Fruit fly (Drosophila melanogaster) whole organism, embryonic: ENCODE data around the gene stac.
A peak's percentile ranks its signal among the peaks of the same experiment; 100 is the strongest.

Experiments used
- CG12155 ChIP-seq: fragments of 200-800 bp; sonication (Bioruptor generic); optimal IDR thresholded peaks from 3 replicates; lab custom pipeline; 2016; ENCODE audit warnings: missing biosample characterization, missing genetic modification characterization
- CG12219 ChIP-seq: fragments of 200-800 bp; sonication (Bioruptor generic); optimal IDR thresholded peaks from 3 replicates; lab custom pipeline; 2018; ENCODE audit warnings: missing biosample characterization, mild to moderate bottlenecking, missing genetic modification characterization
- CG12769 ChIP-seq: fragments of 200-800 bp; sonication (Bioruptor generic); optimal IDR thresholded peaks from 2 replicates; lab custom pipeline; 2019; ENCODE audit warnings: missing biosample characterization, mild to moderate bottlenecking, missing genetic modification characterization, moderate library complexity
- CG13624 ChIP-seq: fragments of 200-800 bp; sonication (Bioruptor generic); optimal IDR thresholded peaks from 2 replicates; lab custom pipeline; 2016; ENCODE audit warnings: missing biosample characterization, missing genetic modification characterization
- CG14050 ChIP-seq: fragments of 200-800 bp; sonication (Bioruptor generic); IDR thresholded peaks from 3 replicates; pipeline ENCODE4 v1.3.6; 2022; ENCODE audit warnings: missing biosample characterization, missing genetic modification characterization
- CG14667 ChIP-seq: fragments of 200-800 bp; sonication (Bioruptor generic); IDR thresholded peaks from 2 replicates; pipeline ENCODE4 v1.3.6; 2022; ENCODE audit warnings: missing biosample characterization, missing genetic modification characterization
- CG15514 ChIP-seq: fragments of 200-800 bp; sonication (Bioruptor generic); optimal IDR thresholded peaks from 3 replicates; lab custom pipeline; 2017; ENCODE audit warnings: missing biosample characterization, missing genetic modification characterization, mild to moderate bottlenecking, moderate library complexity, missing genetic modification reagents
- CG1603 ChIP-seq: fragments of 200-800 bp; sonication (Bioruptor generic); optimal IDR thresholded peaks from 2 replicates; lab custom pipeline; 2019; ENCODE audit warnings: missing biosample characterization, mild to moderate bottlenecking, missing genetic modification characterization, moderate library complexity
- CG1647 ChIP-seq: fragments of 200-800 bp; sonication (Bioruptor generic); optimal IDR thresholded peaks from 3 replicates; lab custom pipeline; 2016; ENCODE audit warnings: missing biosample characterization, missing genetic modification characterization
- CG2116 ChIP-seq: fragments of 200-800 bp; sonication (Bioruptor generic); optimal IDR thresholded peaks from 3 replicates; lab custom pipeline; 2018; ENCODE audit warnings: missing biosample characterization, mild to moderate bottlenecking, missing genetic modification characterization
- CG30020 ChIP-seq: fragments of 200-800 bp; optimal IDR thresholded peaks from 2 replicates; lab custom pipeline; 2019; ENCODE audit warnings: missing biosample characterization, mild to moderate bottlenecking, missing genetic modification characterization, moderate library complexity
- CG32772 ChIP-seq: fragments of 200-800 bp; sonication (Bioruptor generic); IDR thresholded peaks from 2 replicates; pipeline ENCODE4 v1.3.6; 2022; ENCODE audit warnings: missing biosample characterization, missing genetic modification characterization
- CG3281 ChIP-seq: fragments of 200-800 bp; sonication (Bioruptor generic); optimal IDR thresholded peaks from 3 replicates; lab custom pipeline; 2017; ENCODE audit warnings: missing biosample characterization, mild to moderate bottlenecking, missing genetic modification characterization
- CG3995 ChIP-seq: fragments of 200-800 bp; sonication (Bioruptor generic); optimal IDR thresholded peaks from 3 replicates; lab custom pipeline; 2016; ENCODE audit warnings: missing biosample characterization, missing genetic modification characterization
- CG6654 ChIP-seq: fragments of 200-800 bp; sonication (Bioruptor generic); optimal IDR thresholded peaks from 2 replicates; lab custom pipeline; 2017; ENCODE audit warnings: missing biosample characterization, mild to moderate bottlenecking, missing genetic modification characterization
- CG7745 ChIP-seq: fragments of 200-800 bp; sonication (Bioruptor generic); optimal IDR thresholded peaks from 2 replicates; lab custom pipeline; 2018; ENCODE audit warnings: missing biosample characterization, mild to moderate bottlenecking, missing genetic modification characterization, moderate library complexity
- CG8290 ChIP-seq, 3 experiments: fragments of 200-800 bp; sonication (Bioruptor generic); optimal IDR thresholded peaks; 2 replicates each; lab custom pipeline; 2016 to 2019; ENCODE audit warnings: missing biosample characterization in 3 of 3, missing genetic modification characterization in 3 of 3, mild to moderate bottlenecking in 2 of 3, moderate library complexity in 1 of 3
- CG9215 ChIP-seq: fragments of 200-800 bp; sonication (Bioruptor generic); IDR thresholded peaks from 2 replicates; pipeline ENCODE4 v1.3.6; 2022; ENCODE audit warnings: missing biosample characterization, missing genetic modification characterization
- CTCF ChIP-seq: fragments of 200-800 bp; sonication (Bioruptor generic); optimal IDR thresholded peaks from 2 replicates; lab custom pipeline; 2017; ENCODE audit warnings: missing biosample characterization, mild to moderate bottlenecking, missing genetic modification characterization, moderate library complexity
- Dp ChIP-seq: fragments of 200-800 bp; sonication (Bioruptor generic); optimal IDR thresholded peaks from 2 replicates; lab custom pipeline; 2018; ENCODE audit warnings: missing biosample characterization, mild to moderate bottlenecking, missing genetic modification characterization, moderate library complexity
- H2.0 ChIP-seq: fragments of 200-800 bp; sonication (Bioruptor generic); IDR thresholded peaks from 2 replicates; pipeline ENCODE4 v1.3.6; 2022; ENCODE audit warnings: missing biosample characterization, missing genetic modification characterization
- HHEX ChIP-seq: fragments of 200-800 bp; sonication (Bioruptor generic); optimal IDR thresholded peaks from 3 replicates; lab custom pipeline; 2017; ENCODE audit warnings: missing biosample characterization, mild to moderate bottlenecking, missing genetic modification characterization, missing genetic modification reagents
- HLH54F ChIP-seq: fragments of 200-800 bp; sonication (Bioruptor generic); optimal IDR thresholded peaks from 3 replicates; lab custom pipeline; 2016; ENCODE audit warnings: missing biosample characterization, missing genetic modification characterization
- HLHmδ ChIP-seq: fragments of 200-800 bp; sonication (Bioruptor generic); optimal IDR thresholded peaks from 2 replicates; lab custom pipeline; 2018; ENCODE audit warnings: missing biosample characterization, mild to moderate bottlenecking, missing genetic modification characterization, moderate library complexity
- Mrtf ChIP-seq: fragments of 200-800 bp; sonication (Bioruptor generic); IDR thresholded peaks from 3 replicates; pipeline ENCODE4 v1.3.6; 2022; ENCODE audit warnings: missing biosample characterization, missing genetic modification characterization
- Myb ChIP-seq: fragments of 200-800 bp; sonication (Bioruptor generic); optimal IDR thresholded peaks from 2 replicates; lab custom pipeline; 2016; ENCODE audit warnings: missing biosample characterization, missing genetic modification characterization
- Optix ChIP-seq: fragments of 200-800 bp; sonication (Bioruptor generic); IDR thresholded peaks from 3 replicates; pipeline ENCODE4 v1.3.6; 2022; ENCODE audit warnings: missing biosample characterization, missing genetic modification characterization
- Pdp1 ChIP-seq, 2 experiments: fragments of 200-800 bp; sonication (Bioruptor generic); optimal IDR thresholded peaks; 3 replicates each; lab custom pipeline; 2016; ENCODE audit warnings: missing biosample characterization in 2 of 2, missing genetic modification characterization in 2 of 2, mild to moderate bottlenecking in 1 of 2, moderate library complexity in 1 of 2
- Sin3A ChIP-seq: fragments of >200 bp; optimal IDR thresholded peaks from 2 replicates; lab custom pipeline; 2018
- btn ChIP-seq: fragments of 200-800 bp; sonication (Bioruptor generic); optimal IDR thresholded peaks from 2 replicates; lab custom pipeline; 2016; ENCODE audit warnings: missing biosample characterization, missing genetic modification characterization
- corto ChIP-seq: fragments of 200-800 bp; sonication (Bioruptor generic); optimal IDR thresholded peaks from 2 replicates; lab custom pipeline; 2016; ENCODE audit warnings: missing biosample characterization, mild to moderate bottlenecking, missing genetic modification characterization, moderate library complexity
- eve ChIP-seq, 2 experiments: fragments of >200 bp; optimal IDR thresholded peaks; 2 replicates each; lab custom pipeline; 2017; ENCODE audit warnings: missing biosample characterization in 2 of 2, missing genetic modification characterization in 2 of 2
- gfzf ChIP-seq: fragments of 200-800 bp; sonication (Bioruptor generic); optimal IDR thresholded peaks from 2 replicates; lab custom pipeline; 2016; ENCODE audit warnings: missing biosample characterization, mild to moderate bottlenecking, missing genetic modification characterization, moderate library complexity
- hkb ChIP-seq, 2 experiments: fragments of 200-800 bp in 1 of 2; fragments of >200 bp in 1 of 2; sonication (Bioruptor generic) in 1 of 2; IDR thresholded peaks in 1 of 2; optimal IDR thresholded peaks in 1 of 2; 2 replicates each; pipeline versions ENCODE4 v1.3.6 to Lab custom; 2017 to 2022; ENCODE audit warnings: missing biosample characterization in 1 of 2, missing genetic modification characterization in 1 of 2
- nau ChIP-seq: fragments of 200-800 bp; sonication (Bioruptor generic); optimal IDR thresholded peaks from 3 replicates; lab custom pipeline; 2017; ENCODE audit warnings: missing biosample characterization, mild to moderate bottlenecking, missing genetic modification characterization, missing genetic modification reagents
- pb ChIP-seq: fragments of 200-800 bp; sonication (Bioruptor generic); optimal IDR thresholded peaks from 3 replicates; lab custom pipeline; 2016; ENCODE audit warnings: missing biosample characterization, missing genetic modification characterization
- pfk ChIP-seq: fragments of 200-800 bp; sonication (Bioruptor generic); optimal IDR thresholded peaks from 2 replicates; lab custom pipeline; 2018; ENCODE audit warnings: missing biosample characterization, mild to moderate bottlenecking, missing genetic modification characterization, moderate library complexity
- phol ChIP-seq: fragments of 200-800 bp; sonication (Bioruptor generic); optimal IDR thresholded peaks from 3 replicates; lab custom pipeline; 2018; ENCODE audit warnings: missing biosample characterization, mild to moderate bottlenecking, missing genetic modification characterization, moderate library complexity
- prd ChIP-seq, 3 experiments: fragments of >200 bp in 2 of 3; fragments of 200-800 bp in 1 of 3; sonication (Bioruptor generic) in 1 of 3; optimal IDR thresholded peaks in 2 of 3; IDR thresholded peaks in 1 of 3; 2 replicates in 2 of 3; 3 replicates in 1 of 3; pipeline versions ENCODE4 v1.3.6 to Lab custom; 2017 to 2022; ENCODE audit warnings: missing biosample characterization in 1 of 3, missing genetic modification characterization in 1 of 3
- pzg ChIP-seq: fragments of 200-800 bp; sonication (Bioruptor generic); optimal IDR thresholded peaks from 3 replicates; lab custom pipeline; 2018; ENCODE audit warnings: missing biosample characterization, mild to moderate bottlenecking, missing genetic modification characterization, moderate library complexity
- schlank ChIP-seq: fragments of 200-800 bp; sonication (Bioruptor generic); optimal IDR thresholded peaks from 2 replicates; lab custom pipeline; 2018; ENCODE audit warnings: missing biosample characterization, mild to moderate bottlenecking, missing genetic modification characterization
- sd ChIP-seq: fragments of 200-800 bp; sonication (Bioruptor generic); optimal IDR thresholded peaks from 3 replicates; lab custom pipeline; 2018; ENCODE audit warnings: missing biosample characterization, mild to moderate bottlenecking, missing genetic modification characterization, moderate library complexity
- shn ChIP-seq: fragments of 200-800 bp; sonication (Bioruptor generic); optimal IDR thresholded peaks from 3 replicates; lab custom pipeline; 2016; ENCODE audit warnings: missing biosample characterization, missing genetic modification characterization
- so ChIP-seq: fragments of 200-800 bp; sonication (Bioruptor generic); IDR thresholded peaks from 3 replicates; pipeline ENCODE4 v1.3.6; 2022; ENCODE audit warnings: missing biosample characterization, missing genetic modification characterization
- sug ChIP-seq: fragments of 200-800 bp; optimal IDR thresholded peaks from 2 replicates; lab custom pipeline; 2019; ENCODE audit warnings: missing biosample characterization, mild to moderate bottlenecking, missing genetic modification characterization, moderate library complexity
- unc-4 ChIP-seq: fragments of 200-800 bp; sonication (Bioruptor generic); IDR thresholded peaks from 2 replicates; pipeline ENCODE4 v1.3.6; 2022; ENCODE audit warnings: missing biosample characterization, missing genetic modification characterization; ENCODE audit not compliant: partially characterized antibody
- zen ChIP-seq: fragments of 200-800 bp; sonication (Bioruptor generic); optimal IDR thresholded peaks from 3 replicates; lab custom pipeline; 2018; ENCODE audit warnings: missing biosample characterization, mild to moderate bottlenecking, missing genetic modification characterization, moderate library complexity

The stac gene

dm6 chr3R:25047504-25047903 is 8.6 kb upstream of the stac start, which contains the start of gene CG11790 (continued):
- TF ChIP-seq prd (optimal IDR thresholded peaks at IDR 0.05; lab: Kevin White, UChicago) (no peak), prd (GFP tag; IDR thresholded peaks at IDR 0.05; lab: Robert Waterston, UW) (no peak), unc-4 (peak; percentile 80), CG12155 (GFP tag; lab: Kevin White, UChicago) (no peak), CG14050 (GFP tag; lab: Robert Waterston, UW) (no peak), H2.0 (GFP tag; lab: Robert Waterston, UW) (no peak), CG1647 (no peak), pb (GFP tag; lab: Kevin White, UChicago) (no peak), CG12769 (tag; lab: Kevin White, UChicago) (no peak)

dm6 chr3R:25049383-25049741 is 6.7 kb upstream of the stac start, which contains the start of gene CG11791:
Gene CG11791, plus strand, starts transcription at chr3R:25049616.
- TF ChIP-seq pfk (GFP tag; lab: Kevin White, UChicago) = peak; percentile 95
- TF ChIP-seq CG32772 (GFP tag; lab: Robert Waterston, UW) = no peak
- TF ChIP-seq HHEX = no peak
- peak; percentile 29 for TF ChIP-seq CG15514 (GFP tag; lab: Kevin White, UChicago)
- no peak for TF ChIP-seq CG8290 (GFP tag; optimal IDR thresholded peaks at IDR 0.05; lab: Kevin White, UChicago)
- TF ChIP-seq CG8290 (tag; optimal IDR thresholded peaks at IDR 0.05; lab: Kevin White, UChicago) = peak in 1 of 2 experiments; percentile 11
- TF ChIP-seq pzg (GFP tag; lab: Kevin White, UChicago) = peak; percentile 28
- TF ChIP-seq CG13624 (GFP tag; lab: Kevin White, UChicago) = no peak
- peak; percentile 6 for TF ChIP-seq phol (tag; lab: Kevin White, UChicago)
- TF ChIP-seq CG1603 (tag; lab: Kevin White, UChicago) = peak; percentile 95
- no peak for TF ChIP-seq zen (tag; lab: Kevin White, UChicago)
- no peak for TF ChIP-seq Optix (GFP tag; lab: Robert Waterston, UW)
- no peak for TF ChIP-seq so (GFP tag; lab: Robert Waterston, UW)
- TF ChIP-seq corto = no peak
- TF ChIP-seq Mrtf (GFP tag; lab: Robert Waterston, UW) = no peak
- peak; percentile 65 for TF ChIP-seq gfzf (GFP tag; lab: Kevin White, UChicago)
- no peak for TF ChIP-seq CTCF (GFP tag; lab: Kevin White, UChicago)
- TF ChIP-seq Myb (GFP tag; lab: Kevin White, UChicago) = peak; percentile 43
- peak; percentile 71 for TF ChIP-seq Dp
- TF ChIP-seq CG30020 (tag; lab: Kevin White, UChicago) = peak; percentile 36
- no peak for TF ChIP-seq shn (GFP tag; lab: Kevin White, UChicago)
- no peak for TF ChIP-seq btn (GFP tag; lab: Kevin White, UChicago)
- peak; percentile 83 for TF ChIP-seq CG3995 (GFP tag; lab: Kevin White, UChicago)
- TF ChIP-seq CG14667 (GFP tag; lab: Robert Waterston, UW) = no peak
- TF ChIP-seq HLH54F (GFP tag; lab: Kevin White, UChicago) = peak; percentile 1
- no peak for TF ChIP-seq hkb (optimal IDR thresholded peaks at IDR 0.05; lab: Kevin White, UChicago)
- TF ChIP-seq hkb (GFP tag; IDR thresholded peaks at IDR 0.05; lab: Robert Waterston, UW) = no peak
- no peak for TF ChIP-seq CG9215 (GFP tag; lab: Robert Waterston, UW)
- TF ChIP-seq Sin3A (lab: Kevin White, UChicago) = peak; percentile 17

dm6 chr3R:25049742-25050517 is 6.2 kb upstream of the stac start:
- peak; percentile 8 for TF ChIP-seq CG12219 (GFP tag; lab: Kevin White, UChicago)
- TF ChIP-seq Pdp1 (GFP tag; optimal IDR thresholded peaks at IDR 0.05; lab: Kevin White, UChicago) = peak in 1 of 2 experiments; percentile 54
- peak; percentile 73 for TF ChIP-seq HLHmδ (GFP tag; lab: Kevin White, UChicago)
- TF ChIP-seq CG7745 = peak; percentile 38
- TF ChIP-seq nau (GFP tag; lab: Kevin White, UChicago) = peak; percentile 5
- peak; percentile 58 for TF ChIP-seq sd (tag; lab: Kevin White, UChicago)
- TF ChIP-seq CG6654 (GFP tag; lab: Kevin White, UChicago) = no peak
- peak in 1 of 2 experiments; percentile 28 for TF ChIP-seq eve (GFP tag; optimal IDR thresholded peaks at IDR 0.05; lab: Kevin White, UChicago)
- TF ChIP-seq schlank (tag; lab: Kevin White, UChicago) = peak; percentile 3
- TF ChIP-seq sug (tag; lab: Kevin White, UChicago) = peak; percentile 68
- TF ChIP-seq CG3281 (GFP tag; lab: Kevin White, UChicago) = peak; percentile 44
- peak; percentile 63 for TF ChIP-seq CG2116
